Fruit fly (Drosophila melanogaster): Measurements from ENCODE around the gene CG11584.

- TF ChIP-seq CG8478 (optimal IDR thresholded peaks at IDR 0.05) (no peak), CTCF (optimal IDR thresholded peaks at IDR 0.05) (no peak)
Measured at dm6 chrX:14199967-14200531, 19.2 kb downstream of the CG11584 start, which contains the start of gene CG11590.
